Fruit fly (Drosophila melanogaster): ENCODE results near the gene Uch.
A peak's percentile ranks its signal among the peaks of the same experiment; 100 is the strongest.

The Uch gene

dm6 chr2L:2221649-2222150 lies 7.7 kb upstream of the Uch start (continued):
- peak in 1 of 3 experiments; percentile 48 for TF ChIP-seq Stat92E (GFP tag; optimal IDR thresholded peaks at IDR 0.05)
- TF ChIP-seq Ravus (GFP tag; IDR thresholded peaks at IDR 0.05) = peak; percentile 95
- peak; percentile 93 for TF ChIP-seq ssp (GFP tag; IDR thresholded peaks at IDR 0.05)
- peak; percentile 93 for TF ChIP-seq CG6765 (GFP tag; optimal IDR thresholded peaks at IDR 0.05)
- TF ChIP-seq CG11093 (GFP tag; IDR thresholded peaks at IDR 0.05) = peak; percentile 96
- TF ChIP-seq Hr78 (GFP tag; optimal IDR thresholded peaks at IDR 0.05) = peak in 1 of 2 experiments; percentile 62
- TF ChIP-seq nom (GFP tag; optimal IDR thresholded peaks at IDR 0.05) = peak; percentile 96
- TF ChIP-seq CG1603 (tag; optimal IDR thresholded peaks at IDR 0.05) = peak; percentile 96
- TF ChIP-seq CG10366 (GFP tag; IDR thresholded peaks at IDR 0.05) = peak; percentile 97
- TF ChIP-seq CG4404 (GFP tag; IDR thresholded peaks at IDR 0.05) = peak; percentile 90
- peak; percentile 72 for TF ChIP-seq CG10431 (GFP tag; optimal IDR thresholded peaks at IDR 0.05)
- TF ChIP-seq maf-S (GFP tag; optimal IDR thresholded peaks at IDR 0.05) = peak; percentile 94
- peak; percentile 98 for TF ChIP-seq otp (GFP tag; IDR thresholded peaks at IDR 0.05)
- peak; percentile 95 for TF ChIP-seq CG1233 (GFP tag; optimal IDR thresholded peaks at IDR 0.05)
- TF ChIP-seq CG2202 (tag; optimal IDR thresholded peaks at IDR 0.05) = peak; percentile 94
- peak; percentile 95 for TF ChIP-seq CG18619 (GFP tag; optimal IDR thresholded peaks at IDR 0.05)
- TF ChIP-seq CG10565 (GFP tag; optimal IDR thresholded peaks at IDR 0.05) = peak; percentile 81
- TF ChIP-seq ro (GFP tag; IDR thresholded peaks at IDR 0.05) = peak; percentile 94
- TF ChIP-seq Nf-YB (GFP tag; optimal IDR thresholded peaks at IDR 0.05) = peak; percentile 83
- peak; percentile 99 for TF ChIP-seq Ets65A (GFP tag)
- TF ChIP-seq CG34224 (GFP tag; IDR thresholded peaks at IDR 0.05; ENCODE audit: partially characterized antibody) = no peak
- TF ChIP-seq CG12236 (GFP tag; optimal IDR thresholded peaks at IDR 0.05) = peak; percentile 95
- TF ChIP-seq CG3838 (GFP tag; optimal IDR thresholded peaks at IDR 0.05) = peak; percentile 83
- TF ChIP-seq dan (GFP tag; IDR thresholded peaks at IDR 0.05) = peak; percentile 85
- peak; percentile 93 for TF ChIP-seq CG12744 (GFP tag; optimal IDR thresholded peaks at IDR 0.05)
- TF ChIP-seq sug (tag; optimal IDR thresholded peaks at IDR 0.05) = peak; percentile 96
- TF ChIP-seq kay (GFP tag; optimal IDR thresholded peaks at IDR 0.05) = peak; percentile 96
- TF ChIP-seq Bgb (GFP tag; IDR thresholded peaks at IDR 0.05; ENCODE audit: partially characterized antibody) = no peak
- peak; percentile 96 for TF ChIP-seq wdn (GFP tag; IDR thresholded peaks at IDR 0.05)
- peak; percentile 97 for TF ChIP-seq CG17385 (GFP tag; optimal IDR thresholded peaks at IDR 0.05)
- peak; percentile 97 for TF ChIP-seq Chrac-16 (GFP tag; optimal IDR thresholded peaks at IDR 0.05)
- peak; percentile 92 for TF ChIP-seq CG10979 (tag; optimal IDR thresholded peaks at IDR 0.05)
- peak; percentile 91 for TF ChIP-seq CG6272 (GFP tag; IDR thresholded peaks at IDR 0.05)
- TF ChIP-seq Hmr (GFP tag; optimal IDR thresholded peaks at IDR 0.05) = peak; percentile 99
- peak; percentile 98 for TF ChIP-seq Hand (GFP tag; optimal IDR thresholded peaks at IDR 0.05)
- TF ChIP-seq CG3065 (GFP tag; optimal IDR thresholded peaks at IDR 0.05) = peak; percentile 84
- peak; percentile 97 for TF ChIP-seq CoRest (tag; optimal IDR thresholded peaks at IDR 0.05)
- TF ChIP-seq CG9437 (GFP tag; optimal IDR thresholded peaks at IDR 0.05) = peak; percentile 93
- TF ChIP-seq CG2129 (GFP tag; IDR thresholded peaks at IDR 0.05; ENCODE audit: partially characterized antibody) = no peak
- peak; percentile 96 for TF ChIP-seq CG32767 (GFP tag; IDR thresholded peaks at IDR 0.05)
- peak; percentile 92 for TF ChIP-seq CG5245 (GFP tag; optimal IDR thresholded peaks at IDR 0.05)
- TF ChIP-seq CG1024 (GFP tag; IDR thresholded peaks at IDR 0.05) = peak; percentile 95
- peak; percentile 98 for TF ChIP-seq NFAT (GFP tag; IDR thresholded peaks at IDR 0.05)
- TF ChIP-seq Dbx (GFP tag; IDR thresholded peaks at IDR 0.05) = peak; percentile 98
- TF ChIP-seq phol (tag; optimal IDR thresholded peaks at IDR 0.05) = peak; percentile 92
- peak; percentile 91 for TF ChIP-seq cwo (GFP tag; optimal IDR thresholded peaks at IDR 0.05)
- peak; percentile 95 to 97 for TF ChIP-seq dpn (GFP tag; optimal IDR thresholded peaks at IDR 0.05)
- TF ChIP-seq CG3163 (GFP tag; optimal IDR thresholded peaks at IDR 0.05) = peak; percentile 83
- peak; percentile 93 for TF ChIP-seq CG9876 (GFP tag; optimal IDR thresholded peaks at IDR 0.05)
- peak; percentile 95 for TF ChIP-seq Taf1 (GFP tag; IDR thresholded peaks at IDR 0.05)
